Worm (Caenorhabditis elegans): ENCODE data around the gene C16C8.8.

DNA sequence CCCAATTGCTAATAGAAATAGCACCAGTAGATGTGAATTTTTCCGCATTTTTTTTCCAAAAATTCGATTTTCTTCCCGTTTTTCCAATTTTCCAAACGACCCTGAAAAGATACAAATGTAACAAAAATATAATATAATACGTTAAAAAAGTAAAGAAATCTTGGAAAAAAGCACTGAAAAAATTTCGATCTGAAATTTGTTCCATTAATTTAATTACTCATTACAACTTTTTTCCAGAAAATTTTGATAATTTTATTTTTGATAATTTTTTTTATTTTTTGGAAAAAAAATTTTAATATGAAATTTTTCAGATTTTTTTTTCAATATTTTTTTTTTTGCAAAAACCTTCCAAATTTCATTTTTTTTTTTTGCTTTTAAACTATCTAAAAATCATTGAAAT lies 25.1 kb downstream of the C16C8.8 start, which contains the start of gene skpo-2:
- no peak for TF ChIP-seq ztf-11 (tag; optimal IDR thresholded peaks at IDR 0.05)
- no peak for TF ChIP-seq elt-1 (tag; optimal IDR thresholded peaks at IDR 0.05; ENCODE audit: borderline replicate concordance, insufficient read depth)
- TF ChIP-seq ces-1 (GFP tag; optimal IDR thresholded peaks at IDR 0.05), result no peak
- TF ChIP-seq snpc-4 (tag; optimal IDR thresholded peaks at IDR 0.05), result no peak
- TF ChIP-seq nhr-237 (tag; optimal IDR thresholded peaks at IDR 0.05), result no peak
